Worm (Caenorhabditis elegans): ENCODE results near the gene srt-59.

ce11 chrIV:613155-613554, 11.7 kb upstream of the srt-59 start:
- TF ChIP-seq M03D4.4 (tag; optimal IDR thresholded peaks at IDR 0.05) (no peak), lsy-2 (tag; optimal IDR thresholded peaks at IDR 0.05) (no peak), ztf-11 (tag; optimal IDR thresholded peaks at IDR 0.05) (no peak), ces-1 (GFP tag; optimal IDR thresholded peaks at IDR 0.05) (no peak)

Measured in whole organism, mixed stage, embryonic.